Worm (Caenorhabditis elegans): ENCODE data around the gene Y97E10AR.8.

DNA sequence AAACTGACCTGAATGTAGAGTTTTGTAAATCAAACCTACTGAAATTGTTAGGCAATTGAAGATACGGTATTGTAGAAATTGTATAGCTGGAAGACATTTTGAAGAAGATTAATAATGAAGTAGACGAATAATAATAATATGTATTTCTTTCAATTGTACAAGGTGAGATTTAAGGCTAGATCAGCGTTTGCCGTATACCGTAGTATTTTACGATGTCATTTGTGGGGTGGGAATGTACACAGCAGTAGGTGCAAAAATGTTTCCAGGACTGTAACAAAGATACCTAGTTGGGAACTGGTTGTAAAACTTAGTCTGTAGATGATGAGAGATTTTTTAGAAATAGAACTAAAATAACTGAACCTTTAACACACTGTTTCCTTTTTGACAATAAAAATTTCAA, 10.5 kb upstream of the Y97E10AR.8 start, which contains the start of gene ceh-76:
- TF ChIP-seq nhr-67 (tag; optimal IDR thresholded peaks at IDR 0.05) (no peak), nhr-12 (tag; optimal IDR thresholded peaks at IDR 0.05) (no peak), egl-27 (tag; optimal IDR thresholded peaks at IDR 0.05) (no peak), nhr-237 (tag; optimal IDR thresholded peaks at IDR 0.05) (no peak), ceh-9 (tag; optimal IDR thresholded peaks at IDR 0.05) (no peak), snpc-4 (tag; optimal IDR thresholded peaks at IDR 0.05) (no peak), zag-1 (tag; optimal IDR thresholded peaks at IDR 0.05) (no peak), aly-2 (tag; optimal IDR thresholded peaks at IDR 0.05) (no peak), jun-1 (tag; optimal IDR thresholded peaks at IDR 0.05) (no peak), pha-4 (tag; optimal IDR thresholded peaks at IDR 0.05) (no peak), ceh-82 (tag; optimal IDR thresholded peaks at IDR 0.05) (no peak)
